Worm (Caenorhabditis elegans) whole organism, young adult: Measurements from ENCODE around the gene unc-78.

Experiments
- D2030.7 ChIP-seq: fragments of 200-800 bp; sonication (Bioruptor generic); IDR thresholded peaks from 2 replicates; pipeline ENCODE4 v1.3.6; 2022; ENCODE audit warnings: missing genetic modification reagents, missing genetic modification characterization, missing compliant biosample characterization
- F37B4.10 ChIP-seq: fragments of 200-800 bp; sonication (Bioruptor generic); IDR thresholded peaks from 2 replicates; pipeline ENCODE4 v1.3.6; 2022; ENCODE audit warnings: missing genetic modification characterization, missing compliant biosample characterization
- Y53F4B.3 ChIP-seq: fragments of 200-800 bp; sonication (Bioruptor generic); IDR thresholded peaks from 2 replicates; pipeline ENCODE4 v1.3.6; 2022; ENCODE audit warnings: missing genetic modification reagents, missing genetic modification characterization, missing compliant biosample characterization
- Y79H2A.3 ChIP-seq: fragments of 200-800 bp; sonication (Bioruptor generic); conservative IDR thresholded peaks from 2 replicates; pipeline ENCODE4 v1.3.6; 2022; ENCODE audit warnings: missing genetic modification reagents, missing genetic modification characterization, missing compliant biosample characterization
- ceh-91 ChIP-seq: fragments of 200-800 bp; sonication (Bioruptor generic); IDR thresholded peaks from 2 replicates; pipeline ENCODE4 v1.3.6; 2022; ENCODE audit warnings: missing genetic modification reagents, missing genetic modification characterization, missing compliant biosample characterization
- egrh-3 ChIP-seq: fragments of 200-800 bp; sonication (Bioruptor generic); IDR thresholded peaks from 2 replicates; pipeline ENCODE4 v1.3.6; 2022; ENCODE audit warnings: missing genetic modification reagents, missing genetic modification characterization, missing compliant biosample characterization
- ets-4 ChIP-seq: fragments of 200-800 bp; sonication (Bioruptor generic); optimal IDR thresholded peaks from 2 replicates; lab custom pipeline; 2018; ENCODE audit warnings: mild to moderate bottlenecking, missing genetic modification characterization, missing compliant biosample characterization
- madf-3 ChIP-seq: fragments of 200-800 bp; sonication (Bioruptor generic); IDR thresholded peaks from 2 replicates; pipeline ENCODE4 v1.3.6; 2022; ENCODE audit warnings: missing genetic modification reagents, missing genetic modification characterization, missing compliant biosample characterization
- nfya-2 ChIP-seq: fragments of 200-800 bp; sonication (Bioruptor generic); IDR thresholded peaks from 2 replicates; pipeline ENCODE4 v1.3.6; 2022; ENCODE audit warnings: missing genetic modification reagents, missing genetic modification characterization, missing compliant biosample characterization
- pha-4 ChIP-seq: fragments of 150-350 bp; sonication (generic microtip); optimal IDR thresholded peaks from 2 replicates; lab custom pipeline; 2014; ENCODE audit warnings: missing biosample characterization, missing genetic modification reagents, missing genetic modification characterization
- tbp1 ChIP-seq: fragments of 200-800 bp; sonication (Bioruptor generic); optimal IDR thresholded peaks from 2 replicates; lab custom pipeline; 2018; ENCODE audit warnings: mild to moderate bottlenecking, missing genetic modification characterization, missing compliant biosample characterization
- unc-130 ChIP-seq: sonication (generic microtip); optimal IDR thresholded peaks from 2 replicates; lab custom pipeline; 2016; ENCODE audit warnings: missing genetic modification reagents, missing genetic modification characterization, missing compliant biosample characterization

DNA sequence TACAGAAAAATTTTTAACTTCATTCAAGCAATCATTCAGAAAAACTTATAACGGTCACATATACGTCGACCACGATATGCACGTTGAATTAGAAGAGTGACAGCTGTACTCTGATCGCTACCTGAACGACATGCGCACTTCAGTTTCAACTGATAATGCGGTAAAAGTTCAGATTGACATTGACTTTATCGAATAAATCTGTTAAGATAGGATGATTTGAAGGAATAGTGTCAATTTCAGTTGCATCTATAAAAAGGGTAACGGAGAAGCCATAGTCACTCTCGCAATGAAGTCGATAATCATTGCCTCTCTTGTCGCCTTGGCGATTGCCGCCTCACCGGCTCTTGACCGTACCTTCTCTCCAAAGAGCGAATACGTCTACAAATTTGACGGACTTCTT lies 8.2 kb downstream of the unc-78 start, which contains the start of gene vit-5:
- no peak for TF ChIP-seq Y53F4B.3 (GFP tag; lab: Robert Waterston, UW)
- no peak for TF ChIP-seq madf-3 (GFP tag; lab: Robert Waterston, UW)
- no peak for TF ChIP-seq F37B4.10 (GFP tag; lab: Robert Waterston, UW)
- TF ChIP-seq pha-4 (tag; lab: Kevin White, UChicago), result no peak
- TF ChIP-seq unc-130 (GFP tag; lab: Kevin White, UChicago), result no peak
- TF ChIP-seq D2030.7 (GFP tag; lab: Robert Waterston, UW), result no peak
- TF ChIP-seq tbp1 (GFP tag; lab: Kevin White, UChicago), result no peak
- TF ChIP-seq Y79H2A.3, result no peak
- TF ChIP-seq egrh-3 (GFP tag; lab: Robert Waterston, UW), result no peak
- TF ChIP-seq nfya-2 (GFP tag; lab: Robert Waterston, UW), result no peak
- TF ChIP-seq ceh-91, result no peak
- TF ChIP-seq ets-4 (GFP tag; lab: Kevin White, UChicago), result no peak
